Fruit fly (Drosophila melanogaster) whole organism, embryonic: ENCODE measurements around the gene CG15480.

ENCODE experiments used
- CG11723 ChIP-seq: fragments of 200-800 bp; sonication (Bioruptor generic); optimal IDR thresholded peaks from 2 replicates; lab custom pipeline; 2017; ENCODE audit warnings: missing biosample characterization, mild to moderate bottlenecking, missing genetic modification characterization
- Rfx ChIP-seq: fragments of 200-800 bp; sonication (Bioruptor generic); IDR thresholded peaks from 2 replicates; pipeline ENCODE4 v1.3.6; 2022; ENCODE audit warnings: missing biosample characterization, missing genetic modification characterization
- prd ChIP-seq, 3 experiments: fragments of >200 bp in 2 of 3; fragments of 200-800 bp in 1 of 3; sonication (Bioruptor generic) in 1 of 3; optimal IDR thresholded peaks in 2 of 3; IDR thresholded peaks in 1 of 3; 2 replicates in 2 of 3; 3 replicates in 1 of 3; pipeline versions ENCODE4 v1.3.6 to Lab custom; 2017 to 2022; ENCODE audit warnings: missing biosample characterization in 1 of 3, missing genetic modification characterization in 1 of 3
- pzg ChIP-seq: fragments of 200-800 bp; sonication (Bioruptor generic); optimal IDR thresholded peaks from 3 replicates; lab custom pipeline; 2018; ENCODE audit warnings: missing biosample characterization, mild to moderate bottlenecking, missing genetic modification characterization, moderate library complexity

DNA sequence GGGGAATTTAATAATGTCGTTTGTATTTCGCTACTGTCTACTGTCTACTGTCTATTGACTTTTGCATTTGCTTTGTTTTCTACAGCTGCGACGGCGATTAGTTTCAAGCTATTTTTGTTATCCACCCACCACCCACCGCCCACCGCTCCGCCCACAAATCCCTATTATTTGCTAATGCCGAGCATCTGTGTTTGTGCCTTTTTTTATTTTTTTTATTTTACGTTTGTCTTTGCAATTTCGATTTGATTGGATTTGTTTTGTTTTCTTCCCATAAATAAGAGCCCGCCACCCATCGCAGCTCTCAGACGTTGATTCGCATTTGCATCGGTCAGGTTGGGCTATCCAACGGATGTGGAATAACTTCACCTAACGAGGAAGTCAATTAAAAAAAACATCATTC, 11.1 kb upstream of the CG15480 start, which contains the start of gene Jhbp14:
- TF ChIP-seq pzg (GFP tag; lab: Kevin White, UChicago) (no peak), Rfx (GFP tag; lab: Robert Waterston, UW) (no peak), prd (optimal IDR thresholded peaks at IDR 0.05; lab: Kevin White, UChicago) (no peak), prd (GFP tag; IDR thresholded peaks at IDR 0.05; lab: Robert Waterston, UW) (no peak), CG11723 (no peak)
